Fruit fly (Drosophila melanogaster): ENCODE results near the gene Bdbt.

The Bdbt gene

DNA sequence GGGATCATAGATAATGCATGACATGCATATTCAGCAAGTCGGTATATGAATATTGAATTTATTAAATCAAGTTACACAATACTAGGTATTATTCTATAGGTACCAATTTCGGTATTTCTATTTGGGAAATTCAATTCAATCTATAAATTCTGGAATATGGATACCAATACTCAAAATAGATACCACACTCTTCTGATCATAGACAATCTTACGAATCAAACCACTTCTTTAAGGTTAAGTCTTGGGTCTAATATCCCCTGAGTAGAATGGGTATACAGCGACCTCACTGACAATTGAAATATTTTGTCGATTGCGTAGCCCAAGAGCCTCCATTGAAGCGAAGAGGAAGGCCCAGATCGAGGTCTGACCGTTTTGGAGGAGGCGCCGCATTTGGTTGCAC is 25.8 kb downstream of the Bdbt start (continued):
- TF ChIP-seq PHDP (tag; optimal IDR thresholded peaks at IDR 0.05) (peak; percentile 11), CG2875 (GFP tag; optimal IDR thresholded peaks at IDR 0.05) (no peak), Antp (GFP tag; optimal IDR thresholded peaks at IDR 0.05) (peak; percentile 4), sens-2 (GFP tag; IDR thresholded peaks at IDR 0.05) (no peak), CG8388 (GFP tag; optimal IDR thresholded peaks at IDR 0.05) (peak; percentile 0), zfh1 (GFP tag; IDR thresholded peaks at IDR 0.05) (no peak), sob (GFP tag; IDR thresholded peaks at IDR 0.05) (no peak), CG12744 (GFP tag; optimal IDR thresholded peaks at IDR 0.05) (no peak), bbx (GFP tag; IDR thresholded peaks at IDR 0.05; ENCODE audit: partially characterized antibody) (no peak), CG4282 (GFP tag; optimal IDR thresholded peaks at IDR 0.05) (no peak), tap (tag; optimal IDR thresholded peaks at IDR 0.05) (no peak), CG3163 (GFP tag; optimal IDR thresholded peaks at IDR 0.05) (no peak), Hr78 (GFP tag; optimal IDR thresholded peaks at IDR 0.05) (no peak), chif (GFP tag; optimal IDR thresholded peaks at IDR 0.05) (peak in 1 of 2 experiments; percentile 5), CG6683 (GFP tag; optimal IDR thresholded peaks at IDR 0.05) (no peak), run (tag; optimal IDR thresholded peaks at IDR 0.05) (no peak), CG8478 (optimal IDR thresholded peaks at IDR 0.05) (no peak), ranshi (GFP tag; IDR thresholded peaks at IDR 0.05) (no peak), fd64A (GFP tag; optimal IDR thresholded peaks at IDR 0.05) (no peak), CG12769 (tag; optimal IDR thresholded peaks at IDR 0.05) (peak; percentile 20), CG6791 (GFP tag; IDR thresholded peaks at IDR 0.05; ENCODE audit: partially characterized antibody) (no peak), CG7357 (GFP tag; IDR thresholded peaks at IDR 0.05) (no peak), CG10462 (GFP tag; optimal IDR thresholded peaks at IDR 0.05) (no peak)

- no peak for TF ChIP-seq CG2712 (tag; optimal IDR thresholded peaks at IDR 0.05)
- TF ChIP-seq pzg (GFP tag; optimal IDR thresholded peaks at IDR 0.05), result no peak
- no peak for TF ChIP-seq odd (GFP tag; optimal IDR thresholded peaks at IDR 0.05)
- peak; percentile 76 for TF ChIP-seq sd (tag; optimal IDR thresholded peaks at IDR 0.05)
- TF ChIP-seq CG2875 (GFP tag; optimal IDR thresholded peaks at IDR 0.05), result no peak
Measured at dm6 chr3R:21092036-21092435, 26.6 kb downstream of the Bdbt start.

- TF ChIP-seq dysf (GFP tag; IDR thresholded peaks at IDR 0.05) (no peak), CG10267 (tag; optimal IDR thresholded peaks at IDR 0.05) (no peak), chinmo (GFP tag; IDR thresholded peaks at IDR 0.05; ENCODE audit: partially characterized antibody) (0 out of 4 replicates have a peak, but pooled peaks have one; percentile 36), CG12769 (tag; optimal IDR thresholded peaks at IDR 0.05) (peak; percentile 45), Blimp-1 (GFP tag; optimal IDR thresholded peaks at IDR 0.05) (peak; percentile 60)
Measured at dm6 chr3R:21091500-21091899, 27.2 kb downstream of the Bdbt start.

DNA sequence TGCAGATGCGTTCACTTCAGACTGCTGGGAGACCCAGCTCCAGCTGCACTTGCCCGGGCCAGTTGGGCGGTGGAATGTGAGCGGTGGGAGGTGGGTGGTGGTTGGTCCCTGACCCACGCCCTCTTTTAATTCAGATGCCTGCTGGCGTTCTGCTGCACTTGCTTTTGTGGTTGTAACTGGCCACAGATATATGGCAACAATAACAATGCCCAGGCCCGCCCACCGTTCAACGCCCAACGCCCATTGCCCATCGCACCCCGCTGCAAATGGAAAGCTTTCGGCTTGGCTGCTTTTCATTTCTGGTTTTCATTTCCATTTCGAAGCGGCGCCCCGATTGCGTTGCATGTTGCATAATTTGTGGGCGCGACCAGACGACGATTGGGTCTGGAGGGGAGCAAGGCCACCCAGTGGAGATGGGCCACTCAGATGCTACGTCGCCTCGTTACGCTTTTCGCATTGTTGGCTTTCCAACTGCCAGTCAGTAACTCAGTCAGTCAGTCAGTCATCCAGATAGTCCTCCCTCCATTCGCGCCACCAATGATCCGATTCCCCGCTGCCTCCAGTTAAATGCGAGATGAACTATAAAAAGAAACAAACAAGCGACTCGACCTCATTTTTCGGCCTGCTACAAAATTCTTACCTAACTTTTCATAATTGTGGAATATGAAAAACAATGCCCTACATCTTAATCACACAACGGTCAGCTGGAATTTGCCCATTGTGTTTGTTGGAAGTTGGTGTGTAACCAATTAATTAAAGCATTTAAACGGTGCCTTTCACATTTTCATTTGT is 28.2 kb downstream of the Bdbt start:
- TF ChIP-seq seq (GFP tag; IDR thresholded peaks at IDR 0.05), result no peak
- TF ChIP-seq CG7372 (GFP tag; IDR thresholded peaks at IDR 0.05), result no peak
- no peak for TF ChIP-seq dmrt11E (tag; optimal IDR thresholded peaks at IDR 0.05)
- TF ChIP-seq ci (GFP tag; IDR thresholded peaks at IDR 0.05), result 0 out of 3 replicates have a peak, but pooled peaks have one; percentile 36
- TF ChIP-seq ash1 (GFP tag; optimal IDR thresholded peaks at IDR 0.05), result no peak
- peak; percentile 51 for TF ChIP-seq CG12769 (tag; optimal IDR thresholded peaks at IDR 0.05)
- TF ChIP-seq Ets65A (GFP tag), result peak; percentile 77
- TF ChIP-seq ato (GFP tag; IDR thresholded peaks at IDR 0.05; ENCODE audit: partially characterized antibody), result 0 out of 2 replicates have a peak, but pooled peaks have one; percentile 16
- TF ChIP-seq Pdp1 (GFP tag; optimal IDR thresholded peaks at IDR 0.05), result peak in 1 of 2 experiments; percentile 80
- TF ChIP-seq CG13624 (GFP tag; optimal IDR thresholded peaks at IDR 0.05), result no peak
- peak; percentile 7 for TF ChIP-seq sd (tag; optimal IDR thresholded peaks at IDR 0.05)
- no peak for TF ChIP-seq en (GFP tag; optimal IDR thresholded peaks at IDR 0.05)
- no peak for TF ChIP-seq CG8359 (GFP tag; optimal IDR thresholded peaks at IDR 0.05; ENCODE audit: borderline replicate concordance)
- TF ChIP-seq CG3726 (GFP tag; IDR thresholded peaks at IDR 0.05), result no peak
- TF ChIP-seq Med (GFP tag), result peak; percentile 51
- TF ChIP-seq bowl (GFP tag; IDR thresholded peaks at IDR 0.05), result no peak
- no peak for TF ChIP-seq Side (GFP tag; optimal IDR thresholded peaks at IDR 0.05)
